Fruit fly (Drosophila melanogaster) whole organism, prepupa: ENCODE data around the gene CG32694.

ENCODE experiments used
- Blimp-1 ChIP-seq: fragments of 200-800 bp; sonication (Bioruptor generic); optimal IDR thresholded peaks from 3 replicates; lab custom pipeline; 2017; ENCODE audit warnings: missing biosample characterization, missing genetic modification characterization, mild to moderate bottlenecking, moderate library complexity, missing genetic modification reagents
- CG10631 ChIP-seq: fragments of 200-800 bp; sonication (Bioruptor generic); optimal IDR thresholded peaks from 2 replicates; lab custom pipeline; 2016; ENCODE audit warnings: missing biosample characterization, missing genetic modification characterization
- CG10669 ChIP-seq: fragments of 200-800 bp; sonication (Bioruptor generic); optimal IDR thresholded peaks from 3 replicates; lab custom pipeline; 2018; ENCODE audit warnings: missing biosample characterization, mild to moderate bottlenecking, missing genetic modification characterization, moderate library complexity
- CG11762 ChIP-seq: fragments of 200-800 bp; sonication (Bioruptor generic); optimal IDR thresholded peaks from 3 replicates; lab custom pipeline; 2016; ENCODE audit warnings: missing biosample characterization, missing genetic modification characterization; ENCODE audit not compliant: insufficient read depth
- CG15336 ChIP-seq: fragments of 200-800 bp; sonication (Bioruptor generic); IDR thresholded peaks from 2 replicates; pipeline ENCODE4 v1.3.6; 2022; ENCODE audit warnings: missing biosample characterization, missing genetic modification characterization
- CG3032 ChIP-seq: fragments of 200-800 bp; optimal IDR thresholded peaks from 2 replicates; lab custom pipeline; 2019; ENCODE audit warnings: missing biosample characterization, mild to moderate bottlenecking, missing genetic modification characterization, moderate library complexity
- CG31627 ChIP-seq: fragments of 200-800 bp; sonication (Bioruptor generic); optimal IDR thresholded peaks from 3 replicates; lab custom pipeline; 2016; ENCODE audit warnings: missing biosample characterization, missing genetic modification characterization
- CG32006 ChIP-seq: fragments of 200-800 bp; sonication (Bioruptor generic); optimal IDR thresholded peaks from 3 replicates; lab custom pipeline; 2017; ENCODE audit warnings: missing biosample characterization, mild to moderate bottlenecking, missing genetic modification characterization
- CG6163 ChIP-seq: fragments of 200-800 bp; sonication (Bioruptor generic); IDR thresholded peaks from 3 replicates; pipeline ENCODE4 v1.3.6; 2022; ENCODE audit warnings: missing biosample characterization, missing genetic modification characterization
- CG6276 ChIP-seq: fragments of 200-800 bp; sonication (Bioruptor generic); optimal IDR thresholded peaks from 2 replicates; lab custom pipeline; 2017; ENCODE audit warnings: missing biosample characterization, mild to moderate bottlenecking, missing genetic modification characterization
- CG6854 ChIP-seq: fragments of 200-800 bp; sonication (Bioruptor generic); optimal IDR thresholded peaks from 2 replicates; lab custom pipeline; 2017; ENCODE audit warnings: missing biosample characterization, mild to moderate bottlenecking, missing genetic modification characterization
- CG7368 ChIP-seq: fragments of 200-800 bp; sonication (Bioruptor generic); optimal IDR thresholded peaks from 3 replicates; lab custom pipeline; 2016; ENCODE audit warnings: missing biosample characterization, missing genetic modification characterization
- CG8119 ChIP-seq: fragments of 200-800 bp; sonication (Bioruptor generic); IDR thresholded peaks from 3 replicates; pipeline ENCODE4 v1.3.6; 2022; ENCODE audit warnings: missing biosample characterization, missing genetic modification characterization
- CG8319 ChIP-seq: fragments of 200-800 bp; sonication (Bioruptor generic); optimal IDR thresholded peaks from 3 replicates; lab custom pipeline; 2016; ENCODE audit warnings: missing biosample characterization, missing genetic modification characterization
- CG8632 ChIP-seq: fragments of 200-800 bp; sonication (Bioruptor generic); optimal IDR thresholded peaks from 3 replicates; lab custom pipeline; 2016; ENCODE audit warnings: missing biosample characterization, missing genetic modification characterization
- CG9139 ChIP-seq: fragments of 200-800 bp; sonication (Bioruptor generic); optimal IDR thresholded peaks from 3 replicates; lab custom pipeline; 2017; ENCODE audit warnings: missing biosample characterization, mild to moderate bottlenecking, missing genetic modification characterization
- Eip75B ChIP-seq: fragments of 200-800 bp; sonication (Bioruptor generic); optimal IDR thresholded peaks from 3 replicates; lab custom pipeline; 2016; ENCODE audit warnings: missing biosample characterization, missing genetic modification characterization
- Eip78C ChIP-seq: fragments of 200-800 bp; sonication (Bioruptor generic); peaks from one replicate; lab custom pipeline; 2016; ENCODE audit warnings: missing biosample characterization, missing genetic modification characterization
- Ets21C ChIP-seq: fragments of 200-800 bp; sonication (Bioruptor generic); optimal IDR thresholded peaks from 3 replicates; lab custom pipeline; 2016; ENCODE audit warnings: missing biosample characterization, missing genetic modification characterization
- Hr38 ChIP-seq: sonication (Bioruptor generic); optimal IDR thresholded peaks from 2 replicates; lab custom pipeline; 2016; ENCODE audit warnings: missing biosample characterization, missing genetic modification characterization
- Hr39 ChIP-seq: fragments of 200-800 bp; sonication (Bioruptor generic); optimal IDR thresholded peaks from 2 replicates; lab custom pipeline; 2016; ENCODE audit warnings: missing biosample characterization, missing genetic modification characterization
- Hr4 ChIP-seq: fragments of 200-800 bp; sonication (Bioruptor generic); optimal IDR thresholded peaks from 3 replicates; lab custom pipeline; 2016; ENCODE audit warnings: missing biosample characterization, missing genetic modification characterization
- OdsH ChIP-seq: fragments of 200-800 bp; sonication (Bioruptor generic); optimal IDR thresholded peaks from 3 replicates; lab custom pipeline; 2016; ENCODE audit warnings: missing biosample characterization, missing genetic modification characterization
- Smox ChIP-seq: fragments of 200-800 bp; sonication (Bioruptor generic); optimal IDR thresholded peaks from 3 replicates; lab custom pipeline; 2016; ENCODE audit warnings: missing biosample characterization, missing genetic modification characterization
- Sox102F ChIP-seq: fragments of 200-800 bp; sonication (Bioruptor generic); optimal IDR thresholded peaks from 2 replicates; lab custom pipeline; 2016; ENCODE audit warnings: missing biosample characterization, mild to moderate bottlenecking, missing genetic modification characterization
- Sox14 ChIP-seq: fragments of 200-800 bp; sonication (Bioruptor generic); optimal IDR thresholded peaks from 3 replicates; lab custom pipeline; 2016; ENCODE audit warnings: missing biosample characterization, missing genetic modification characterization
- dsx ChIP-seq: fragments of 200-800 bp; optimal IDR thresholded peaks from 3 replicates; lab custom pipeline; 2019; ENCODE audit warnings: missing biosample characterization, mild to moderate bottlenecking, missing genetic modification characterization, moderate library complexity; ENCODE audit not compliant: poor library complexity, severe bottlenecking
- eg ChIP-seq: fragments of 200-800 bp; sonication (Bioruptor generic); IDR thresholded peaks from 3 replicates; pipeline ENCODE4 v1.3.6; 2022; ENCODE audit warnings: missing biosample characterization, missing genetic modification characterization
- esn ChIP-seq: fragments of 200-800 bp; sonication (Bioruptor generic); optimal IDR thresholded peaks from 2 replicates; lab custom pipeline; 2016; ENCODE audit warnings: missing biosample characterization, mild to moderate bottlenecking, missing genetic modification characterization, moderate library complexity
- fd59A ChIP-seq: fragments of 200-800 bp; sonication (Bioruptor generic); optimal IDR thresholded peaks from 2 replicates; lab custom pipeline; 2017; ENCODE audit warnings: missing biosample characterization, mild to moderate bottlenecking, missing genetic modification characterization, missing genetic modification reagents
- fd85E ChIP-seq: fragments of 200-800 bp; sonication (Bioruptor generic); optimal IDR thresholded peaks from 3 replicates; lab custom pipeline; 2016; ENCODE audit warnings: missing biosample characterization, missing genetic modification characterization
- net ChIP-seq: fragments of 200-800 bp; sonication (Bioruptor generic); optimal IDR thresholded peaks from 3 replicates; lab custom pipeline; 2016; ENCODE audit warnings: missing biosample characterization, missing genetic modification characterization
- salr ChIP-seq, 2 experiments: fragments of 200-800 bp; sonication (Bioruptor generic); optimal IDR thresholded peaks; 3 replicates each; lab custom pipeline; 2016 to 2018; ENCODE audit warnings: missing biosample characterization in 2 of 2, missing genetic modification characterization in 2 of 2, mild to moderate bottlenecking in 1 of 2
- spab ChIP-seq: fragments of 200-800 bp; sonication (Bioruptor generic); optimal IDR thresholded peaks from 2 replicates; lab custom pipeline; 2017; ENCODE audit warnings: missing biosample characterization, mild to moderate bottlenecking, missing genetic modification characterization, missing genetic modification reagents
- ss ChIP-seq, 2 experiments: fragments of 200-800 bp; sonication (Bioruptor generic); optimal IDR thresholded peaks; 2 replicates in 1 of 2; 3 replicates in 1 of 2; lab custom pipeline; 2017 to 2018; ENCODE audit warnings: mild to moderate bottlenecking in 2 of 2, missing biosample characterization in 2 of 2, missing genetic modification characterization in 2 of 2, moderate library complexity in 1 of 2
- svp ChIP-seq: fragments of 200-800 bp; sonication (Bioruptor generic); peaks from one replicate; lab custom pipeline; 2016; ENCODE audit warnings: missing biosample characterization, missing genetic modification characterization
- vri ChIP-seq: fragments of 200-800 bp; sonication (Bioruptor generic); optimal IDR thresholded peaks from 3 replicates; lab custom pipeline; 2016; ENCODE audit warnings: missing biosample characterization, mild to moderate bottlenecking, missing genetic modification characterization

Gene CG32694

dm6 chrX:10021809-10022208 lies 32.3 kb downstream of the CG32694 start (continued):
- TF ChIP-seq CG11762 (GFP tag; lab: Kevin White, UChicago), result no peak
- TF ChIP-seq Hr38 (GFP tag; lab: Kevin White, UChicago), result no peak
- TF ChIP-seq CG10631 (GFP tag; lab: Kevin White, UChicago), result no peak
- no peak for TF ChIP-seq Ets21C (GFP tag; lab: Kevin White, UChicago)
- TF ChIP-seq CG10669 (GFP tag; lab: Kevin White, UChicago), result peak; percentile 12
- no peak for TF ChIP-seq CG32006 (GFP tag; lab: Kevin White, UChicago)
- peak; percentile 53 for TF ChIP-seq Sox102F (GFP tag; lab: Kevin White, UChicago)
- TF ChIP-seq CG7368 (GFP tag; lab: Kevin White, UChicago), result peak; percentile 32
- peak; percentile 48 to 81 for TF ChIP-seq ss (GFP tag; optimal IDR thresholded peaks at IDR 0.05; lab: Kevin White, UChicago)
- TF ChIP-seq Hr39 (GFP tag; lab: Kevin White, UChicago), result no peak
- no peak for TF ChIP-seq vri (GFP tag; lab: Kevin White, UChicago)
- TF ChIP-seq CG8119 (GFP tag; lab: Robert Waterston, UW), result peak; percentile 46; the same call in 1 of the 3 replicates
- TF ChIP-seq Sox14 (GFP tag; lab: Kevin White, UChicago), result no peak
- TF ChIP-seq fd85E (GFP tag; lab: Kevin White, UChicago), result no peak
- peak; percentile 80 for TF ChIP-seq Eip78C (GFP tag; lab: Kevin White, UChicago)

- TF ChIP-seq CG8119 (GFP tag; lab: Robert Waterston, UW) (0 out of 3 replicates have a peak, but pooled peaks have one; percentile 2), Sox14 (GFP tag; lab: Kevin White, UChicago) (no peak)
- TF ChIP-seq, all 60 proteins: peak for 1
Measured at dm6 chrX:10029730-10030129, 40.2 kb downstream of the CG32694 start.

dm6 chrX:10039528-10039927 lies 50.0 kb downstream of the CG32694 start:
- TF ChIP-seq vri (GFP tag; lab: Kevin White, UChicago) (peak; percentile 38), svp (GFP tag; lab: Kevin White, UChicago) (peak; percentile 94), CG6276 (GFP tag; lab: Kevin White, UChicago) (no peak)

- no peak for TF ChIP-seq CG15336
- no peak for TF ChIP-seq CG6854 (GFP tag; lab: Kevin White, UChicago)
- no peak for TF ChIP-seq Hr4 (GFP tag; lab: Kevin White, UChicago)
- no peak for TF ChIP-seq Sox102F (GFP tag; lab: Kevin White, UChicago)
- no peak for TF ChIP-seq Ets21C (GFP tag; lab: Kevin White, UChicago)
- no peak for TF ChIP-seq esn
- no peak for TF ChIP-seq ss (GFP tag; optimal IDR thresholded peaks at IDR 0.05; lab: Kevin White, UChicago)
- TF ChIP-seq OdsH (GFP tag; lab: Kevin White, UChicago), result no peak
Measured at dm6 chrX:10043873-10044272, 54.4 kb downstream of the CG32694 start.

- no peak for TF ChIP-seq fd59A (GFP tag; lab: Kevin White, UChicago)
- no peak for TF ChIP-seq dsx (GFP tag; lab: Kevin White, UChicago)
- TF ChIP-seq net (GFP tag; lab: Kevin White, UChicago), result no peak
- TF ChIP-seq Eip78C (GFP tag; lab: Kevin White, UChicago), result peak; percentile 48
- TF ChIP-seq salr (GFP tag; optimal IDR thresholded peaks at IDR 0.05; lab: Kevin White, UChicago), result no peak
- no peak for TF ChIP-seq Sox102F (GFP tag; lab: Kevin White, UChicago)
- TF ChIP-seq CG6163 (GFP tag; lab: Robert Waterston, UW), result 0 out of 3 replicates have a peak, but pooled peaks have one; percentile 34
- TF ChIP-seq eg (GFP tag; lab: Robert Waterston, UW), result peak; percentile 40; the same call in 1 of the 3 replicates
- TF ChIP-seq CG8119 (GFP tag; lab: Robert Waterston, UW), result 0 out of 3 replicates have a peak, but pooled peaks have one; percentile 26
- no peak for TF ChIP-seq OdsH (GFP tag; lab: Kevin White, UChicago)
- TF ChIP-seq CG10631 (GFP tag; lab: Kevin White, UChicago), result no peak
- TF ChIP-seq CG3032 (tag; lab: Kevin White, UChicago), result no peak
Measured at dm6 chrX:10045763-10046162, 56.3 kb downstream of the CG32694 start.

dm6 chrX:10046760-10047159 lies 57.3 kb downstream of the CG32694 start:
- no peak for TF ChIP-seq CG8632 (GFP tag; lab: Kevin White, UChicago)
- TF ChIP-seq Hr4 (GFP tag; lab: Kevin White, UChicago), result no peak
- no peak for TF ChIP-seq CG8319 (GFP tag; lab: Kevin White, UChicago)
- TF ChIP-seq CG3032 (tag; lab: Kevin White, UChicago), result no peak
- TF ChIP-seq Eip75B, result no peak
- no peak for TF ChIP-seq spab (GFP tag; lab: Kevin White, UChicago)
- TF ChIP-seq salr (GFP tag; optimal IDR thresholded peaks at IDR 0.05; lab: Kevin White, UChicago), result no peak
- no peak for TF ChIP-seq CG7368 (GFP tag; lab: Kevin White, UChicago)
- TF ChIP-seq Hr38 (GFP tag; lab: Kevin White, UChicago), result no peak
- TF ChIP-seq Hr39 (GFP tag; lab: Kevin White, UChicago), result no peak
- TF ChIP-seq Ets21C (GFP tag; lab: Kevin White, UChicago), result no peak
- 0 out of 3 replicates have a peak, but pooled peaks have one; percentile 14 for TF ChIP-seq CG8119 (GFP tag; lab: Robert Waterston, UW)
- TF ChIP-seq svp (GFP tag; lab: Kevin White, UChicago), result no peak
- no peak for TF ChIP-seq CG31627 (GFP tag; lab: Kevin White, UChicago)
- no peak for TF ChIP-seq CG10631 (GFP tag; lab: Kevin White, UChicago)
- TF ChIP-seq CG9139 (GFP tag; lab: Kevin White, UChicago), result no peak
- no peak for TF ChIP-seq Sox14 (GFP tag; lab: Kevin White, UChicago)
- peak; percentile 86 for TF ChIP-seq vri (GFP tag; lab: Kevin White, UChicago)
- TF ChIP-seq Blimp-1 (GFP tag; lab: Kevin White, UChicago), result peak; percentile 49
- TF ChIP-seq Smox (GFP tag; lab: Kevin White, UChicago), result no peak
